Fruit fly (Drosophila melanogaster): ENCODE data around the gene Vha26.
A peak's percentile ranks its signal among the peaks of the same experiment; 100 is the strongest.

Vha26 gene

dm6 chr3R:5568590-5568989, 23.0 kb upstream of the Vha26 start, which contains the start of the genes CG2931 and Rheb (continued):
- TF ChIP-seq Elba2 (GFP tag; optimal IDR thresholded peaks at IDR 0.05): peak; percentile 38
- TF ChIP-seq kni (GFP tag; optimal IDR thresholded peaks at IDR 0.05): no peak
- peak; percentile 87 for TF ChIP-seq lilli (GFP tag; optimal IDR thresholded peaks at IDR 0.05)
- TF ChIP-seq CG2116 (GFP tag; optimal IDR thresholded peaks at IDR 0.05): peak; percentile 83
- TF ChIP-seq CG2199 (GFP tag; IDR thresholded peaks at IDR 0.05): 0 out of 3 replicates have a peak, but pooled peaks have one; percentile 12
- TF ChIP-seq CG13424 (tag; optimal IDR thresholded peaks at IDR 0.05): peak; percentile 75
- peak; percentile 19 for TF ChIP-seq exex (tag; optimal IDR thresholded peaks at IDR 0.05)
- TF ChIP-seq maf-S (GFP tag; optimal IDR thresholded peaks at IDR 0.05): peak; percentile 53
- TF ChIP-seq slou (GFP tag; optimal IDR thresholded peaks at IDR 0.05): peak; percentile 62
- TF ChIP-seq Lhr (GFP tag; optimal IDR thresholded peaks at IDR 0.05): peak; percentile 76
- peak; percentile 58 for TF ChIP-seq CG10979 (tag; optimal IDR thresholded peaks at IDR 0.05)
- no peak for TF ChIP-seq Kr (GFP tag; optimal IDR thresholded peaks at IDR 0.05)
- TF ChIP-seq hth (optimal IDR thresholded peaks at IDR 0.05): no peak
- TF ChIP-seq scrt (GFP tag; optimal IDR thresholded peaks at IDR 0.05): no peak
- TF ChIP-seq Dbx (GFP tag; IDR thresholded peaks at IDR 0.05): peak; percentile 73; the same call in 2 of the 3 replicates
- peak; percentile 43 for TF ChIP-seq CG18476 (GFP tag; optimal IDR thresholded peaks at IDR 0.05)
- peak in 1 of 2 experiments; percentile 55 for TF ChIP-seq crp (GFP tag; optimal IDR thresholded peaks at IDR 0.05)
- TF ChIP-seq CG15269 (tag; optimal IDR thresholded peaks at IDR 0.05): peak; percentile 68
- peak; percentile 69 for TF ChIP-seq Hmr (GFP tag; optimal IDR thresholded peaks at IDR 0.05)
- TF ChIP-seq CG30431 (GFP tag; optimal IDR thresholded peaks at IDR 0.05): no peak
- TF ChIP-seq Ptx1 (GFP tag; IDR thresholded peaks at IDR 0.05): peak; percentile 79
- TF ChIP-seq sr (GFP tag; IDR thresholded peaks at IDR 0.05): no peak
- TF ChIP-seq CG7839 (tag; optimal IDR thresholded peaks at IDR 0.05): peak; percentile 58
- peak; percentile 83 for TF ChIP-seq CG2120 (GFP tag; optimal IDR thresholded peaks at IDR 0.05)
- peak; percentile 44 for TF ChIP-seq CG33557 (GFP tag; optimal IDR thresholded peaks at IDR 0.05)
- peak; percentile 0 for TF ChIP-seq CG2875 (GFP tag; optimal IDR thresholded peaks at IDR 0.05)
- peak; percentile 4 for TF ChIP-seq CG8089 (GFP tag; optimal IDR thresholded peaks at IDR 0.05)
- peak; percentile 16 for TF ChIP-seq CG7987 (GFP tag; optimal IDR thresholded peaks at IDR 0.05)
- TF ChIP-seq Hmx (GFP tag; optimal IDR thresholded peaks at IDR 0.05): peak; percentile 48
- peak; percentile 4 for TF ChIP-seq CG1529 (GFP tag; optimal IDR thresholded peaks at IDR 0.05)
- peak; percentile 87 for TF ChIP-seq CG4617 (GFP tag; optimal IDR thresholded peaks at IDR 0.05; ENCODE audit: borderline replicate concordance)
- TF ChIP-seq Atf-2 (GFP tag; optimal IDR thresholded peaks at IDR 0.05): peak; percentile 37
- peak; percentile 20 for TF ChIP-seq CG7556 (GFP tag; optimal IDR thresholded peaks at IDR 0.05)
- TF ChIP-seq CG6813 (GFP tag; optimal IDR thresholded peaks at IDR 0.05): no peak
- TF ChIP-seq CG3407 (GFP tag; optimal IDR thresholded peaks at IDR 0.05): peak; percentile 22
- peak; percentile 23 for TF ChIP-seq CG13296 (GFP tag; optimal IDR thresholded peaks at IDR 0.05)
- peak; percentile 30 for TF ChIP-seq CG13624 (GFP tag; optimal IDR thresholded peaks at IDR 0.05)
- TF ChIP-seq pho (GFP tag; optimal IDR thresholded peaks at IDR 0.05): peak; percentile 43
- no peak for TF ChIP-seq fd64A (GFP tag; optimal IDR thresholded peaks at IDR 0.05)
- TF ChIP-seq HmgZ (tag; optimal IDR thresholded peaks at IDR 0.05): peak; percentile 72
- no peak for TF ChIP-seq jing (GFP tag; optimal IDR thresholded peaks at IDR 0.05)
- peak; percentile 72 for TF ChIP-seq B-H2 (GFP tag; optimal IDR thresholded peaks at IDR 0.05)
- TF ChIP-seq dpn (GFP tag; optimal IDR thresholded peaks at IDR 0.05): peak; percentile 50 to 69
- peak; percentile 14 for TF ChIP-seq psq (GFP tag; optimal IDR thresholded peaks at IDR 0.05)
- peak; percentile 81 for TF ChIP-seq Xrp1 (GFP tag; IDR thresholded peaks at IDR 0.05)
- TF ChIP-seq gsb-n (tag; optimal IDR thresholded peaks at IDR 0.05): peak; percentile 29
- TF ChIP-seq ci (GFP tag; IDR thresholded peaks at IDR 0.05): 0 out of 3 replicates have a peak, but pooled peaks have one; percentile 27
- TF ChIP-seq Bgb (GFP tag; IDR thresholded peaks at IDR 0.05; ENCODE audit: partially characterized antibody): peak; percentile 74
- TF ChIP-seq CG8388 (GFP tag; optimal IDR thresholded peaks at IDR 0.05): peak; percentile 56
- TF ChIP-seq nom (GFP tag; optimal IDR thresholded peaks at IDR 0.05): no peak

Measured in whole organism, embryonic.